Worm (Caenorhabditis elegans) whole organism, young adult: Measurements from ENCODE around the gene C36C9.6.
A peak's percentile ranks its signal among the peaks of the same experiment; 100 is the strongest.

Source experiments
- B0035.1 ChIP-seq: sonication (generic microtip); optimal IDR thresholded peaks from 2 replicates; lab custom pipeline; 2016; ENCODE audit warnings: missing genetic modification characterization, mild to moderate bottlenecking, missing compliant biosample characterization, missing genotype, missing genetic modification reagents
- C17E4.6 ChIP-seq: fragments of 200-800 bp; sonication (Bioruptor generic); IDR thresholded peaks from 2 replicates; pipeline ENCODE4 v1.3.6; 2022; ENCODE audit warnings: missing genetic modification reagents, missing genetic modification characterization, missing compliant biosample characterization
- F22D6.2 ChIP-seq: sonication (generic microtip); optimal IDR thresholded peaks from 2 replicates; lab custom pipeline; 2016; ENCODE audit warnings: mild to moderate bottlenecking, missing genetic modification characterization, missing compliant biosample characterization
- F33H1.4 ChIP-seq: fragments of 200-800 bp; sonication (Bioruptor generic); IDR thresholded peaks from 2 replicates; pipeline ENCODE4 v1.3.6; 2022; ENCODE audit warnings: missing genetic modification reagents, missing genetic modification characterization, missing compliant biosample characterization
- K12H6.12 ChIP-seq: fragments of 200-800 bp; sonication (Bioruptor generic); optimal IDR thresholded peaks from 2 replicates; lab custom pipeline; 2018; ENCODE audit warnings: mild to moderate bottlenecking, missing genetic modification characterization, missing compliant biosample characterization
- ccch-3 ChIP-seq: fragments of 200-800 bp; sonication (Bioruptor generic); optimal IDR thresholded peaks from 2 replicates; lab custom pipeline; 2018; ENCODE audit warnings: mild to moderate bottlenecking, missing genetic modification characterization, missing compliant biosample characterization
- ceh-100 ChIP-seq: fragments of 200-800 bp; sonication (Bioruptor generic); IDR thresholded peaks from 2 replicates; pipeline ENCODE4 v1.3.6; 2022; ENCODE audit warnings: missing genetic modification reagents, missing genetic modification characterization, missing compliant biosample characterization
- ceh-27 ChIP-seq: fragments of 200-800 bp; sonication (Bioruptor generic); optimal IDR thresholded peaks from 2 replicates; lab custom pipeline; 2018; ENCODE audit warnings: mild to moderate bottlenecking, missing genetic modification characterization, moderate library complexity, missing compliant biosample characterization
- dpl-1 ChIP-seq: fragments of 150-350 bp; optimal IDR thresholded peaks from 2 replicates; lab custom pipeline; 2014; ENCODE audit warnings: missing biosample characterization, missing genetic modification reagents, missing genetic modification characterization
- lin-35 ChIP-seq, 3 experiments: fragments of 150-350 bp in 2 of 3; sonication (generic microtip) in 1 of 3; optimal IDR thresholded peaks; 2 replicates each; lab custom pipeline; 2014 to 2018; ENCODE audit warnings: missing biosample characterization in 3 of 3, missing genetic modification characterization in 3 of 3, missing genetic modification reagents in 3 of 3
- lin-54 ChIP-seq: fragments of 200-800 bp; sonication (Bioruptor generic); optimal IDR thresholded peaks from 2 replicates; lab custom pipeline; 2018; ENCODE audit warnings: mild to moderate bottlenecking, missing genetic modification characterization, missing compliant biosample characterization
- lsl-1 ChIP-seq: fragments of 200-800 bp; sonication (Bioruptor generic); optimal IDR thresholded peaks from 2 replicates; lab custom pipeline; 2018; ENCODE audit warnings: mild to moderate bottlenecking, missing genetic modification characterization, moderate library complexity, missing compliant biosample characterization
- lsy-27 ChIP-seq: sonication (generic microtip); optimal IDR thresholded peaks from 2 replicates; lab custom pipeline; 2017; ENCODE audit warnings: missing genetic modification characterization, mild to moderate bottlenecking, missing compliant biosample characterization, antibody characterized with exemption, missing genotype, borderline replicate concordance; ENCODE audit not compliant: insufficient read depth
- madf-10 ChIP-seq: sonication (generic microtip); optimal IDR thresholded peaks from 2 replicates; lab custom pipeline; 2016; ENCODE audit warnings: mild to moderate bottlenecking, missing genetic modification characterization, missing compliant biosample characterization
- rpc-1 ChIP-seq, 2 experiments: fragments of 150-350 bp in 1 of 2; sonication (generic microtip) in 1 of 2; optimal IDR thresholded peaks; 2 replicates each; lab custom pipeline; 2014 to 2018; ENCODE audit warnings: missing biosample characterization in 1 of 2, missing genetic modification characterization in 1 of 2, missing genetic modification reagents in 1 of 2, missing genotype in 1 of 2
- snpc-1.1 ChIP-seq: sonication (generic microtip); optimal IDR thresholded peaks from 2 replicates; lab custom pipeline; 2017; ENCODE audit warnings: missing genetic modification characterization, mild to moderate bottlenecking, missing compliant biosample characterization, antibody characterized with exemption, moderate library complexity, missing genotype, missing genetic modification reagents; ENCODE audit not compliant: insufficient read depth
- tbp1 ChIP-seq: fragments of 200-800 bp; sonication (Bioruptor generic); optimal IDR thresholded peaks from 2 replicates; lab custom pipeline; 2018; ENCODE audit warnings: mild to moderate bottlenecking, missing genetic modification characterization, missing compliant biosample characterization

The C36C9.6 gene

DNA sequence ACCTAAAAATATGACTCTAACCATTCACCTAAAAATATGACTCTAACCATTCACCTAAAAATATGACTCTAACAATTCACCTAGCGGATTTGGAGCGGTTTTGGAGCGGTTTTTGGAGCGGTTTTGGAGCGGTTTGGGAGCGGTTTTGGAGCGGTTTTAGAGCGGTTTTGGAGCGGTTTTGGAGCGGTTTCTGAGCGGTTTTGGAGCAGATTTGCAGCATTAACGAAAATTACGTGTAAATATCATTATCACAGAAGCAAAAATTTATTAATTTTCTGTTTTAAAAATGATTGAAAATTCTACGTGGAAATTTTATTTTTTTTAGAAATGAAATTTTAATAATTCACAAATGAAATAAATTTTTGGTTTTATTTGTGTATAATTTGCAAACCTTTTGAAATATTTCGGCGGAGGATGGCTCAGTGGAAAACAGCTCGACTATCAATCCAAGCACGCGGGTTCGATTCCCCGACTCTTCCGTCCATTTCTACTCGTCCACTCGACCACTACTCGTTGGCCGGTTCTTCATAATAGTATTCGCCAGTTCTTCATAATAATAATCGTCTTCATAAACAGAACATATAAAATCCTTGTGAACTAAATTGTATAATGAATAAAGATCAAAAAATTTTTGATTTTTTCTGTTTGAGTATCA, 47.2 kb downstream of the C36C9.6 start (continued):
- peak; percentile 54 for TF ChIP-seq tbp1 (GFP tag; lab: Kevin White, UChicago)
- TF ChIP-seq dpl-1 = no peak
- no peak for TF ChIP-seq ccch-3 (GFP tag; lab: Kevin White, UChicago)
- peak; percentile 34 for TF ChIP-seq snpc-1.1
- no peak for TF ChIP-seq madf-10 (tag; lab: Kevin White, UChicago)
- TF ChIP-seq C17E4.6 (GFP tag; lab: Robert Waterston, UW) = no peak
- TF ChIP-seq lsl-1 = peak; percentile 18
- no peak for TF ChIP-seq ceh-100 (GFP tag; lab: Robert Waterston, UW)
- no peak for TF ChIP-seq lin-54
- no peak for TF ChIP-seq F22D6.2
- TF ChIP-seq lsy-27 (tag; lab: Kevin White, UChicago) = no peak
- TF ChIP-seq lin-35 (GFP tag; optimal IDR thresholded peaks at IDR 0.05; lab: Kevin White, UChicago) = peak in 1 of 3 experiments; percentile 35
- peak; percentile 75 for TF ChIP-seq rpc-1 (optimal IDR thresholded peaks at IDR 0.05; lab: Kevin White, UChicago)
- TF ChIP-seq rpc-1 (tag; optimal IDR thresholded peaks at IDR 0.05; lab: Kevin White, UChicago) = peak; percentile 87
- no peak for TF ChIP-seq B0035.1 (tag; lab: Kevin White, UChicago)
- no peak for TF ChIP-seq F33H1.4 (GFP tag; lab: Robert Waterston, UW)
- TF ChIP-seq K12H6.12 (tag; lab: Kevin White, UChicago) = no peak
- no peak for TF ChIP-seq ceh-27 (GFP tag; lab: Kevin White, UChicago)
